Worm (Caenorhabditis elegans) whole organism, mixed stage, embryonic: ENCODE data around the gene ram-5.
"Not testable (repeated sequence)": the region's sequence is repeated elsewhere in the genome, so short reads cannot be mapped to it uniquely, and the experiment has no call there.

Source experiments
- M03D4.4 ChIP-seq: sonication (generic microtip); optimal IDR thresholded peaks from 2 replicates; lab custom pipeline; 2017; ENCODE audit warnings: mild to moderate bottlenecking, missing genetic modification characterization, missing compliant biosample characterization
- bed-3 ChIP-seq: fragments of 200-800 bp; sonication (Bioruptor generic); optimal IDR thresholded peaks from 3 replicates; lab custom pipeline; 2018; ENCODE audit warnings: mild to moderate bottlenecking, missing genetic modification characterization, moderate library complexity, missing compliant biosample characterization
- blmp-1 ChIP-seq: fragments of 150-350 bp; optimal IDR thresholded peaks from 2 replicates; lab custom pipeline; 2014; ENCODE audit warnings: missing biosample characterization, missing genetic modification characterization
- ceh-39 ChIP-seq: fragments of 150-350 bp; optimal IDR thresholded peaks from 2 replicates; lab custom pipeline; 2014; ENCODE audit warnings: missing biosample characterization, missing genetic modification characterization
- ceh-43 ChIP-seq: fragments of 200-800 bp; sonication (Bioruptor generic); optimal IDR thresholded peaks from 2 replicates; lab custom pipeline; 2018; ENCODE audit warnings: mild to moderate bottlenecking, missing genetic modification characterization, moderate library complexity, missing compliant biosample characterization
- ceh-83 ChIP-seq: fragments of 200-800 bp; sonication (Bioruptor generic); optimal IDR thresholded peaks from 2 replicates; lab custom pipeline; 2018; ENCODE audit warnings: mild to moderate bottlenecking, missing genetic modification characterization, missing compliant biosample characterization
- ces-1 ChIP-seq: fragments of 150-350 bp; optimal IDR thresholded peaks from 2 replicates; lab custom pipeline; 2014; ENCODE audit warnings: missing biosample characterization, missing genetic modification reagents, missing genetic modification characterization
- cnd-1 ChIP-seq: fragments of 200-800 bp; sonication (Bioruptor generic); optimal IDR thresholded peaks from 2 replicates; lab custom pipeline; 2018; ENCODE audit warnings: mild to moderate bottlenecking, missing genetic modification characterization, missing compliant biosample characterization
- drap-1 ChIP-seq: fragments of 200-800 bp; sonication (Bioruptor generic); optimal IDR thresholded peaks from 3 replicates; lab custom pipeline; 2018; ENCODE audit warnings: mild to moderate bottlenecking, missing genetic modification characterization, missing compliant biosample characterization
- elt-1 ChIP-seq: sonication (generic microtip); optimal IDR thresholded peaks from 2 replicates; lab custom pipeline; 2017; ENCODE audit warnings: missing genetic modification characterization, mild to moderate bottlenecking, missing compliant biosample characterization, antibody characterized with exemption, moderate library complexity, borderline replicate concordance; ENCODE audit not compliant: insufficient read depth
- elt-3 ChIP-seq: fragments of 150-350 bp; optimal IDR thresholded peaks from 2 replicates; lab custom pipeline; 2014; ENCODE audit warnings: missing biosample characterization, missing genetic modification characterization
- flh-1 ChIP-seq: fragments of 200-800 bp; sonication (Bioruptor generic); optimal IDR thresholded peaks from 2 replicates; lab custom pipeline; 2018; ENCODE audit warnings: mild to moderate bottlenecking, missing genetic modification characterization, moderate library complexity, missing compliant biosample characterization
- ham-2 ChIP-seq: fragments of 200-800 bp; sonication (Bioruptor generic); optimal IDR thresholded peaks from 2 replicates; lab custom pipeline; 2018; ENCODE audit warnings: mild to moderate bottlenecking, missing genetic modification characterization, missing compliant biosample characterization
- hlh-1 ChIP-seq: fragments of 150-350 bp; optimal IDR thresholded peaks from 2 replicates; lab custom pipeline; 2014; ENCODE audit warnings: missing biosample characterization, missing genetic modification reagents, missing genetic modification characterization
- lin-13 ChIP-seq: fragments of 150-350 bp; optimal IDR thresholded peaks from 2 replicates; lab custom pipeline; 2014; ENCODE audit warnings: missing biosample characterization, missing genetic modification characterization
- lin-32 ChIP-seq: fragments of 200-800 bp; sonication (Bioruptor generic); optimal IDR thresholded peaks from 2 replicates; lab custom pipeline; 2018; ENCODE audit warnings: mild to moderate bottlenecking, missing genetic modification characterization, missing compliant biosample characterization
- lsy-2 ChIP-seq: fragments of 150-350 bp; optimal IDR thresholded peaks from 2 replicates; lab custom pipeline; 2014; ENCODE audit warnings: missing biosample characterization, missing genetic modification characterization
- mab-5 ChIP-seq: fragments of 150-350 bp; optimal IDR thresholded peaks from 2 replicates; lab custom pipeline; 2014; ENCODE audit warnings: missing biosample characterization, missing genetic modification characterization
- mep-1 ChIP-seq: fragments of 150-350 bp; optimal IDR thresholded peaks from 2 replicates; lab custom pipeline; 2017; ENCODE audit warnings: missing biosample characterization, missing genetic modification reagents, missing genetic modification characterization, inconsistent platforms
- mls-2 ChIP-seq: sonication (generic microtip); optimal IDR thresholded peaks from 2 replicates; lab custom pipeline; 2016; ENCODE audit warnings: mild to moderate bottlenecking, missing genetic modification characterization, moderate library complexity, missing compliant biosample characterization
- nhr-12 ChIP-seq: fragments of 150-350 bp; optimal IDR thresholded peaks from 2 replicates; lab custom pipeline; 2014; ENCODE audit warnings: missing biosample characterization, missing genetic modification characterization
- nhr-2 ChIP-seq: fragments of 150-350 bp; optimal IDR thresholded peaks from 2 replicates; lab custom pipeline; 2014; ENCODE audit warnings: missing biosample characterization, missing genetic modification characterization
- nhr-237 ChIP-seq: fragments of 150-350 bp; optimal IDR thresholded peaks from 2 replicates; lab custom pipeline; 2014; ENCODE audit warnings: missing biosample characterization, missing genetic modification characterization
- nhr-28 ChIP-seq: fragments of 150-350 bp; optimal IDR thresholded peaks from 2 replicates; lab custom pipeline; 2014; ENCODE audit warnings: missing biosample characterization, missing genetic modification characterization
- nhr-76 ChIP-seq: sonication (generic microtip); optimal IDR thresholded peaks from 2 replicates; lab custom pipeline; 2017; ENCODE audit warnings: missing biosample characterization, missing genetic modification characterization
- pha-4 ChIP-seq: fragments of 150-350 bp; optimal IDR thresholded peaks from 2 replicates; lab custom pipeline; 2018; ENCODE audit warnings: missing biosample characterization, missing genetic modification reagents, missing genetic modification characterization
- sem-2 ChIP-seq: fragments of 200-800 bp; sonication (Bioruptor generic); optimal IDR thresholded peaks from 2 replicates; lab custom pipeline; 2018; ENCODE audit warnings: mild to moderate bottlenecking, missing genetic modification characterization, missing compliant biosample characterization
- snpc-4 ChIP-seq: fragments of 150-350 bp; optimal IDR thresholded peaks from 2 replicates; lab custom pipeline; 2014; ENCODE audit warnings: missing biosample characterization, missing genetic modification characterization
- sptf-1 ChIP-seq: sonication (generic microtip); optimal IDR thresholded peaks from 2 replicates; lab custom pipeline; 2017; ENCODE audit warnings: mild to moderate bottlenecking, missing genetic modification characterization, moderate library complexity, missing compliant biosample characterization
- tbx-8 ChIP-seq: fragments of 200-800 bp; sonication (Bioruptor generic); optimal IDR thresholded peaks from 2 replicates; lab custom pipeline; 2018; ENCODE audit warnings: mild to moderate bottlenecking, missing genetic modification characterization, moderate library complexity, missing compliant biosample characterization
- unc-120 ChIP-seq: sonication (generic microtip); optimal IDR thresholded peaks from 2 replicates; lab custom pipeline; 2017; ENCODE audit warnings: missing genetic modification characterization, missing compliant biosample characterization; ENCODE audit not compliant: poor library complexity, severe bottlenecking
- unc-39 ChIP-seq: fragments of 150-350 bp; optimal IDR thresholded peaks from 2 replicates; lab custom pipeline; 2014; ENCODE audit warnings: missing biosample characterization, missing genetic modification characterization
- unc-62 ChIP-seq: fragments of 150-350 bp; optimal IDR thresholded peaks from 2 replicates; lab custom pipeline; 2014; ENCODE audit warnings: missing biosample characterization, missing genetic modification reagents, missing genetic modification characterization
- zip-8 ChIP-seq: fragments of 150-350 bp; optimal IDR thresholded peaks from 2 replicates; lab custom pipeline; 2014; ENCODE audit warnings: missing biosample characterization, missing genetic modification characterization
- ztf-11 ChIP-seq: fragments of 150-350 bp; optimal IDR thresholded peaks from 2 replicates; lab custom pipeline; 2014; ENCODE audit warnings: missing biosample characterization, missing genetic modification characterization

ram-5 gene

DNA sequence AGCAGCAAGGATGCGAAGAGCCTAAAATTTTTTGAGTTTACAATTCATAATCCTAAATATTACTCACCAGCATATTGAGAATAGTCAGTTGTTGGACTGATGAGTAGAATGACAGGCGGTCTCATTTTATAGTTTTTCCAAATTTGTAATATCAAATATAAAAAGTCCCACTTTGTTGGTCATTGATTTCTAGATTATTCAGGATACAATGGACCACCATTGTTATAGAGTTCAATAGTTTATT, 24.9 kb upstream of the ram-5 start, which contains the start of gene nspc-17:
TSS of gene nspc-17 (minus strand) at position 101 of the 244 bp plus-strand sequence.
- TF ChIP-seq mab-5 (tag; lab: Kevin White, UChicago); unc-120 (tag; lab: Kevin White, UChicago); ceh-43 (GFP tag; lab: Kevin White, UChicago): not testable (repeated sequence)

DNA sequence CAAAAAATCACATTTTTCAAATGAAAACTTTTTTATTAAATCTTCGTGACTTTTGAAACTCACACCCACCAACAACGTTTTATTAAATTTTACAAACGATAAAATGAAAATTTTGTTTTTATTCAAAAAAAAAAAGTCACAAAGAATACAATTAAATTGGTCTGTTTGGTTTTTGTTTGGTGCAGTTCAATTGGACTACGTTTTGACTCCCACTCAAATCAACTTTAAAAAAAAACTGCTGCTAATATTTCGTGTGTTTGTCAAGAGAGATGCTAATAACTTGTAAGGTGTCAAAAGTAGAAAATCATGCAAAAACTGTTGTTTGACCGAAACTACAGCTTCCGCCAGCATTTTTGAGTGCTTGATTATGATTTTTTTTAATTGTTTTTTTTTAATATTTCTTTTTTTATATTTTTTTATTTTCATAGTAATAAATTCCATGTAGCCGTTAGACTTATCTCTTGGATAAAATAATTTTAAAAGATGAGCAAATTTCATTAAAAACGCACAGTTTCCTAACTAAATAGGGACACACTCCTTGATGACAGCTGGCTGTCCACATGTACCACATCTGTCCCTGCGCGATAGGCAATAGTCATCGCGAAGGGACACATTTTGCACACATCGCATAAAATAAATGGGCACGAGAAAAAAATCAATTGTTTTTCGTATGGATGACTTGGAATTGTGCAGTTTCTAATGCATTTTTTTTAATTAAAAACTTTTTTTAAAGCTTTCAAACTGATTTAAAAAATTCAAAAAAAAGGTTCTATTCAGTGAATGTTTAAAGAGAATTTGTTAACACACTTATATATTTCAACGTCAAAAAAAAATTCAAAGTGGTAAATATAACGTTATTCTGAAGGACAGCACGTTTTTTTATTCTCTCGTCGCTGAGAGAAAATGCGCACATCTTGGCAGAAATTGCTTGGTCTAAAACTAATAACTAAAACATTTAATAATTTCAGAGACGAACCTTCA, 24.3 kb upstream of the ram-5 start:
- peak; percentile 80 for TF ChIP-seq unc-39 (tag; lab: Kevin White, UChicago)
- TF ChIP-seq M03D4.4 (tag; lab: Kevin White, UChicago): peak; percentile 68
- TF ChIP-seq elt-1 (tag; lab: Kevin White, UChicago): peak; percentile 74
- no peak for TF ChIP-seq flh-1 (GFP tag; lab: Kevin White, UChicago)
- peak; percentile 99 for TF ChIP-seq pha-4 (tag; lab: Kevin White, UChicago)
- TF ChIP-seq bed-3: no peak
- peak; percentile 11 for TF ChIP-seq nhr-28 (tag; lab: Kevin White, UChicago)
- peak; percentile 62 for TF ChIP-seq mls-2 (tag; lab: Kevin White, UChicago)
- TF ChIP-seq lsy-2: peak; percentile 91
- peak; percentile 99 for TF ChIP-seq ces-1 (GFP tag; lab: Kevin White, UChicago)
- peak; percentile 68 for TF ChIP-seq lin-32 (GFP tag; lab: Kevin White, UChicago)
- peak; percentile 39 for TF ChIP-seq tbx-8 (GFP tag; lab: Kevin White, UChicago)
- peak; percentile 69 for TF ChIP-seq ceh-83 (GFP tag; lab: Kevin White, UChicago)
- peak; percentile 88 for TF ChIP-seq sptf-1
- TF ChIP-seq cnd-1 (tag; lab: Kevin White, UChicago): peak; percentile 87
- peak; percentile 93 for TF ChIP-seq unc-120 (tag; lab: Kevin White, UChicago)
- TF ChIP-seq nhr-2 (tag; lab: Kevin White, UChicago): peak; percentile 75
- TF ChIP-seq drap-1 (GFP tag; lab: Kevin White, UChicago): peak; percentile 96
- peak; percentile 8 for TF ChIP-seq ham-2 (GFP tag; lab: Kevin White, UChicago)
- TF ChIP-seq lin-13 (tag; lab: Kevin White, UChicago): peak; percentile 94
- TF ChIP-seq sem-2: no peak
- peak; percentile 89 for TF ChIP-seq elt-3 (tag; lab: Kevin White, UChicago)
- peak; percentile 97 for TF ChIP-seq ceh-39 (tag; lab: Kevin White, UChicago)
- no peak for TF ChIP-seq zip-8 (tag; lab: Kevin White, UChicago)
- peak; percentile 90 for TF ChIP-seq mab-5 (tag; lab: Kevin White, UChicago)
- peak; percentile 96 for TF ChIP-seq ztf-11 (tag; lab: Kevin White, UChicago)
- peak; percentile 28 for TF ChIP-seq nhr-76 (tag; lab: Kevin White, UChicago)
- TF ChIP-seq hlh-1 (tag; lab: Kevin White, UChicago): peak; percentile 83
- peak; percentile 100 for TF ChIP-seq nhr-237 (tag; lab: Kevin White, UChicago)
- peak; percentile 24 for TF ChIP-seq blmp-1 (tag; lab: Kevin White, UChicago)
- peak; percentile 94 for TF ChIP-seq unc-62
- TF ChIP-seq mep-1 (tag; lab: Kevin White, UChicago): peak; percentile 98
- peak; percentile 97 for TF ChIP-seq nhr-12 (tag; lab: Kevin White, UChicago)
- TF ChIP-seq ceh-43 (GFP tag; lab: Kevin White, UChicago): peak; percentile 62
- no peak for TF ChIP-seq snpc-4 (tag; lab: Kevin White, UChicago)

DNA sequence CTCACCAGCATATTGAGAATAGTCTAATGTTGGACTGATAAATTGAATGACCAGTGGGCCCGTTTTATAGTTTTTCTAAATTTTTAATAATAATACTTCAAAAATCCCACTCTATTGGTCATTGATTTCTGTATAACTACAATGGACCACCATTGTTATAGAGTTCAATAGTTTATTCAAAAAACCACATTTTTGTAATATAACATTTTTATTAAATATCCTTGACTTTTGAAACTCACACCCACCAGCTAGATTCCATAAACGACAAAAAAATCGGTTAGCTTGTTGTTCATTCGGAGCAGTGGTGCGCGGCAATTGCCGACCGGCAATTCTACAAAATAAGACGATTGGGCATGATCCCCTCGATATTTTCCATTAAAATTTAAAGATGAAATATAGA, 22.4 kb upstream of the ram-5 start, which contains the start of gene nspc-18:
TSS of gene nspc-18 (minus strand) at position 101 of the 400 bp plus-strand sequence.
- no peak for TF ChIP-seq mls-2 (tag; lab: Kevin White, UChicago)
- TF ChIP-seq M03D4.4 (tag; lab: Kevin White, UChicago): no peak
- no peak for TF ChIP-seq blmp-1 (tag; lab: Kevin White, UChicago)
- no peak for TF ChIP-seq snpc-4 (tag; lab: Kevin White, UChicago)
- TF ChIP-seq cnd-1 (tag; lab: Kevin White, UChicago): no peak
- TF ChIP-seq elt-1 (tag; lab: Kevin White, UChicago): no peak
- TF ChIP-seq lsy-2: no peak
- no peak for TF ChIP-seq nhr-237 (tag; lab: Kevin White, UChicago)
- TF ChIP-seq sptf-1: no peak
